Fruit fly (Drosophila melanogaster) whole organism, pupa: ENCODE results near the gene Snoo.

ENCODE experiments used
- CG14655 ChIP-seq: fragments of 200-800 bp; sonication (Bioruptor generic); optimal IDR thresholded peaks from 3 replicates; lab custom pipeline; 2017; ENCODE audit warnings: mild to moderate bottlenecking, missing biosample characterization, missing genetic modification reagents, missing genetic modification characterization
- CG8159 ChIP-seq: fragments of 200-800 bp; sonication (Bioruptor generic); optimal IDR thresholded peaks from 3 replicates; lab custom pipeline; 2018; ENCODE audit warnings: missing biosample characterization, mild to moderate bottlenecking, missing genetic modification characterization, moderate library complexity
- CG8301 ChIP-seq: fragments of 200-800 bp; sonication (Bioruptor generic); optimal IDR thresholded peaks from 2 replicates; lab custom pipeline; 2018; ENCODE audit warnings: missing biosample characterization, mild to moderate bottlenecking, missing genetic modification characterization
- rn ChIP-seq: fragments of 200-800 bp; sonication (Bioruptor generic); IDR thresholded peaks from 2 replicates; pipeline ENCODE4 v1.3.6; 2022; ENCODE audit warnings: missing biosample characterization, missing genetic modification characterization

- TF ChIP-seq CG8301 (tag; lab: Kevin White, UChicago) (no peak), CG8159 (tag; lab: Kevin White, UChicago) (no peak), rn (GFP tag; lab: Robert Waterston, UW) (no peak), CG14655 (GFP tag; lab: Kevin White, UChicago) (no peak)
Measured at dm6 chr2L:7998080-7998457, 14.1 kb upstream of the Snoo start, which contains the start of gene CG7227.
